Worm (Caenorhabditis elegans) whole organism, mixed stage, embryonic: ENCODE results near the gene F22H10.2.

Source experiments
- M03D4.4 ChIP-seq: sonication (generic microtip); optimal IDR thresholded peaks from 2 replicates; lab custom pipeline; 2017; ENCODE audit warnings: mild to moderate bottlenecking, missing genetic modification characterization, missing compliant biosample characterization
- bed-3 ChIP-seq: fragments of 200-800 bp; sonication (Bioruptor generic); optimal IDR thresholded peaks from 3 replicates; lab custom pipeline; 2018; ENCODE audit warnings: mild to moderate bottlenecking, missing genetic modification characterization, moderate library complexity, missing compliant biosample characterization
- blmp-1 ChIP-seq: fragments of 150-350 bp; optimal IDR thresholded peaks from 2 replicates; lab custom pipeline; 2014; ENCODE audit warnings: missing biosample characterization, missing genetic modification characterization
- ceh-39 ChIP-seq: fragments of 150-350 bp; optimal IDR thresholded peaks from 2 replicates; lab custom pipeline; 2014; ENCODE audit warnings: missing biosample characterization, missing genetic modification characterization
- ceh-43 ChIP-seq: fragments of 200-800 bp; sonication (Bioruptor generic); optimal IDR thresholded peaks from 2 replicates; lab custom pipeline; 2018; ENCODE audit warnings: mild to moderate bottlenecking, missing genetic modification characterization, moderate library complexity, missing compliant biosample characterization
- ceh-83 ChIP-seq: fragments of 200-800 bp; sonication (Bioruptor generic); optimal IDR thresholded peaks from 2 replicates; lab custom pipeline; 2018; ENCODE audit warnings: mild to moderate bottlenecking, missing genetic modification characterization, missing compliant biosample characterization
- ces-1 ChIP-seq: fragments of 150-350 bp; optimal IDR thresholded peaks from 2 replicates; lab custom pipeline; 2014; ENCODE audit warnings: missing biosample characterization, missing genetic modification reagents, missing genetic modification characterization
- cnd-1 ChIP-seq: fragments of 200-800 bp; sonication (Bioruptor generic); optimal IDR thresholded peaks from 2 replicates; lab custom pipeline; 2018; ENCODE audit warnings: mild to moderate bottlenecking, missing genetic modification characterization, missing compliant biosample characterization
- drap-1 ChIP-seq: fragments of 200-800 bp; sonication (Bioruptor generic); optimal IDR thresholded peaks from 3 replicates; lab custom pipeline; 2018; ENCODE audit warnings: mild to moderate bottlenecking, missing genetic modification characterization, missing compliant biosample characterization
- elt-1 ChIP-seq: sonication (generic microtip); optimal IDR thresholded peaks from 2 replicates; lab custom pipeline; 2017; ENCODE audit warnings: missing genetic modification characterization, mild to moderate bottlenecking, missing compliant biosample characterization, antibody characterized with exemption, moderate library complexity, borderline replicate concordance; ENCODE audit not compliant: insufficient read depth
- elt-3 ChIP-seq: fragments of 150-350 bp; optimal IDR thresholded peaks from 2 replicates; lab custom pipeline; 2014; ENCODE audit warnings: missing biosample characterization, missing genetic modification characterization
- ham-2 ChIP-seq: fragments of 200-800 bp; sonication (Bioruptor generic); optimal IDR thresholded peaks from 2 replicates; lab custom pipeline; 2018; ENCODE audit warnings: mild to moderate bottlenecking, missing genetic modification characterization, missing compliant biosample characterization
- hlh-1 ChIP-seq: fragments of 150-350 bp; optimal IDR thresholded peaks from 2 replicates; lab custom pipeline; 2014; ENCODE audit warnings: missing biosample characterization, missing genetic modification reagents, missing genetic modification characterization
- lin-32 ChIP-seq: fragments of 200-800 bp; sonication (Bioruptor generic); optimal IDR thresholded peaks from 2 replicates; lab custom pipeline; 2018; ENCODE audit warnings: mild to moderate bottlenecking, missing genetic modification characterization, missing compliant biosample characterization
- lsy-2 ChIP-seq: fragments of 150-350 bp; optimal IDR thresholded peaks from 2 replicates; lab custom pipeline; 2014; ENCODE audit warnings: missing biosample characterization, missing genetic modification characterization
- mab-5 ChIP-seq: fragments of 150-350 bp; optimal IDR thresholded peaks from 2 replicates; lab custom pipeline; 2014; ENCODE audit warnings: missing biosample characterization, missing genetic modification characterization
- mep-1 ChIP-seq: fragments of 150-350 bp; optimal IDR thresholded peaks from 2 replicates; lab custom pipeline; 2017; ENCODE audit warnings: missing biosample characterization, missing genetic modification reagents, missing genetic modification characterization, inconsistent platforms
- nhr-12 ChIP-seq: fragments of 150-350 bp; optimal IDR thresholded peaks from 2 replicates; lab custom pipeline; 2014; ENCODE audit warnings: missing biosample characterization, missing genetic modification characterization
- nhr-2 ChIP-seq: fragments of 150-350 bp; optimal IDR thresholded peaks from 2 replicates; lab custom pipeline; 2014; ENCODE audit warnings: missing biosample characterization, missing genetic modification characterization
- nhr-237 ChIP-seq: fragments of 150-350 bp; optimal IDR thresholded peaks from 2 replicates; lab custom pipeline; 2014; ENCODE audit warnings: missing biosample characterization, missing genetic modification characterization
- nhr-28 ChIP-seq: fragments of 150-350 bp; optimal IDR thresholded peaks from 2 replicates; lab custom pipeline; 2014; ENCODE audit warnings: missing biosample characterization, missing genetic modification characterization
- pha-4 ChIP-seq: fragments of 150-350 bp; optimal IDR thresholded peaks from 2 replicates; lab custom pipeline; 2018; ENCODE audit warnings: missing biosample characterization, missing genetic modification reagents, missing genetic modification characterization
- sem-2 ChIP-seq: fragments of 200-800 bp; sonication (Bioruptor generic); optimal IDR thresholded peaks from 2 replicates; lab custom pipeline; 2018; ENCODE audit warnings: mild to moderate bottlenecking, missing genetic modification characterization, missing compliant biosample characterization
- snpc-4 ChIP-seq: fragments of 150-350 bp; optimal IDR thresholded peaks from 2 replicates; lab custom pipeline; 2014; ENCODE audit warnings: missing biosample characterization, missing genetic modification characterization
- sptf-1 ChIP-seq: sonication (generic microtip); optimal IDR thresholded peaks from 2 replicates; lab custom pipeline; 2017; ENCODE audit warnings: mild to moderate bottlenecking, missing genetic modification characterization, moderate library complexity, missing compliant biosample characterization
- unc-120 ChIP-seq: sonication (generic microtip); optimal IDR thresholded peaks from 2 replicates; lab custom pipeline; 2017; ENCODE audit warnings: missing genetic modification characterization, missing compliant biosample characterization; ENCODE audit not compliant: poor library complexity, severe bottlenecking
- unc-62 ChIP-seq: fragments of 150-350 bp; optimal IDR thresholded peaks from 2 replicates; lab custom pipeline; 2014; ENCODE audit warnings: missing biosample characterization, missing genetic modification reagents, missing genetic modification characterization
- zip-8 ChIP-seq: fragments of 150-350 bp; optimal IDR thresholded peaks from 2 replicates; lab custom pipeline; 2014; ENCODE audit warnings: missing biosample characterization, missing genetic modification characterization
- ztf-11 ChIP-seq: fragments of 150-350 bp; optimal IDR thresholded peaks from 2 replicates; lab custom pipeline; 2014; ENCODE audit warnings: missing biosample characterization, missing genetic modification characterization

The F22H10.2 gene

DNA sequence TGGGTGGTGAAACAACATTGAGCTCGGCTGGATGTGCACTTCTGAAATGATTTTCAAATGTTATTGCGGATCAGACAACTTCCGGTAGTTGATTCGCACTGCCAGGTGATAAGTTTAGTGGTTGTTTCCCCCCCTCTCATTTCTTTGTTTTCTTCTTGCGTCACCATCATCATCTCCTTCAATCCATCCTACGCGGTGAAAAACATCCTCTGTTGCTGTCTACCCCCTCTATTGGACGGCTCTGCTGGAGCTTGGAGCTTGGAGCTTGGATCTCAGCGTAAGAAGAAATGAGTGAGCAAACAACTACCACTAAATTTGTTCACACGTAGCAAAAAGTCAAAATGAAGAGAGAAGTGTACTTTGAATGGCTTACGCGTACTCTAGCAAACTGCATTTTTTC is 37.7 kb upstream of the F22H10.2 start:
- TF ChIP-seq M03D4.4 = no peak

ce11 chrX:16643246-16643645 is 36.1 kb upstream of the F22H10.2 start:
- TF ChIP-seq ceh-43 (no peak), nhr-2 (tag; lab: Kevin White, UChicago) (no peak)

ce11 chrX:16644889-16645288 is 34.5 kb upstream of the F22H10.2 start:
- TF ChIP-seq lsy-2 (tag; lab: Kevin White, UChicago) = no peak
- no peak for TF ChIP-seq drap-1 (GFP tag; lab: Kevin White, UChicago)
- TF ChIP-seq hlh-1 (tag; lab: Kevin White, UChicago) = no peak
- TF ChIP-seq zip-8 = no peak
- no peak for TF ChIP-seq nhr-2 (tag; lab: Kevin White, UChicago)
- no peak for TF ChIP-seq ztf-11
- no peak for TF ChIP-seq unc-120 (tag; lab: Kevin White, UChicago)
- TF ChIP-seq lin-32 (GFP tag; lab: Kevin White, UChicago) = no peak
- no peak for TF ChIP-seq M03D4.4
- TF ChIP-seq nhr-12 (tag; lab: Kevin White, UChicago) = no peak
- TF ChIP-seq sptf-1 (tag; lab: Kevin White, UChicago) = no peak
- TF ChIP-seq ham-2 (GFP tag; lab: Kevin White, UChicago) = no peak
- TF ChIP-seq elt-3 (tag; lab: Kevin White, UChicago) = no peak
- TF ChIP-seq ces-1 (GFP tag; lab: Kevin White, UChicago) = no peak
- no peak for TF ChIP-seq nhr-237 (tag; lab: Kevin White, UChicago)

ce11 chrX:16647222-16647621 is 32.1 kb upstream of the F22H10.2 start:
- TF ChIP-seq ces-1 (GFP tag; lab: Kevin White, UChicago) = no peak
- no peak for TF ChIP-seq cnd-1 (tag; lab: Kevin White, UChicago)
- TF ChIP-seq mab-5 = no peak
- TF ChIP-seq sptf-1 (tag; lab: Kevin White, UChicago) = no peak

DNA sequence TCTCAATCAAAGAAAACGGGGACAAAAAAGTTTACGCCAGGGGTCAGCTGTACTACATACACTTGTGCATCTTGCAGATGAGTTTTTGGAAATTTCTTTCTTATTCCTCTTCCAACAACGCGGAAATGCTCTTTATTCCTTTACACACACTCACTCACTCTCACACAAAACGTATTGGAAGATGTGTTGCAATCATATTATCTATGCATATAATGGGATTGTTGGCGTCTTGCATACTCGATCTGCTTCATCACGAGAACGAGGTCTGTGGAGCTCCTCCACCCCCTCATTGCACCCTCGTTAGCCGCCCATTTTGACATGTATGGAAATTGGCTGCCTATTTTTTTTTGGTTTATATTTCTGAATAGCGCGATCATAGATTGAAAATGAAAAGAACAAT is 30.6 kb upstream of the F22H10.2 start:
- TF ChIP-seq lsy-2 (tag; lab: Kevin White, UChicago) (no peak), ces-1 (GFP tag; lab: Kevin White, UChicago) (peak; percentile 80), nhr-237 (tag; lab: Kevin White, UChicago) (no peak)

DNA sequence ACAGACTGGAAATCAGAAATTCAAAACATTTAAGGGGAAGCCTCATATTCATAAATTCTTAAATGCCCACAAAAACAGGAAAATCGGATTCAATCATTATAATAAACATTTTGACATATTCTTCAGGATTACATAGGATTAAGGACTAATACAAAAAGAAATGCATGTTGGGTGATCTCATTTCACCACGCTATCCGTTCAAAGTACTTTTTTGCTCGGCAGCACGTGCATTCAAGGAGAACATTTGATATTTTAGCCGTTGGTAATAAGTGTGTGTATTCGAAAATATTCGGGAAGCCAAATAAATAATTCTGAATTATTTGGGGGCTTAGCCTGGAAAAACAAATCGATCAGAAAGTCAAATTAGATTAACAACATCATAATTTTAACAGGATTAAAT is 28.7 kb upstream of the F22H10.2 start:
- TF ChIP-seq ceh-83 (no peak), ces-1 (GFP tag; lab: Kevin White, UChicago) (no peak), drap-1 (GFP tag; lab: Kevin White, UChicago) (no peak), lsy-2 (tag; lab: Kevin White, UChicago) (no peak), ztf-11 (no peak), M03D4.4 (no peak), cnd-1 (tag; lab: Kevin White, UChicago) (no peak), nhr-12 (tag; lab: Kevin White, UChicago) (no peak), nhr-28 (no peak), hlh-1 (tag; lab: Kevin White, UChicago) (no peak), sem-2 (no peak), snpc-4 (tag; lab: Kevin White, UChicago) (no peak), mab-5 (no peak), elt-1 (tag; lab: Kevin White, UChicago) (no peak), bed-3 (GFP tag; lab: Kevin White, UChicago) (no peak), blmp-1 (no peak), zip-8 (no peak), ham-2 (GFP tag; lab: Kevin White, UChicago) (no peak), unc-62 (GFP tag; lab: Kevin White, UChicago) (no peak)

DNA sequence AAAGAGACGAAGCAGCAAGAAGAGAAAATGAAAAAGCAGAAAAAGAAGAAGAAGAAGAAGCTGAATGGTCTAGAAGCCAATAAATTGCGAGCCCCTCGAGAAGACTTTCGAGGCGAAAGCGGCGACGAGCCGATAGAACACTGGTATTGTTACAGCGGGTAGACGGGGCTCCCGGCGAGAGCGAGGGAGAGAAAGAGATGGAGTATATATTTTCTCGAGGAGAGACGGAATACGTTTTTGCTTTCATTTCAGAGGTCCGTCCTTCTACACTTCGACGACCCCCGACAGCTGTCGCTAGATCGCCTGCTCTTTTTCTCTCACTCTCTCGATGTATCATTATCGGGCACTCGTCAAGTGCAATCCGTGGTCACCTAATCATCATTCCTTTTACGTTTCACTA is 24.1 kb upstream of the F22H10.2 start:
- peak; percentile 69 for TF ChIP-seq unc-120 (tag; lab: Kevin White, UChicago)
- no peak for TF ChIP-seq blmp-1
- no peak for TF ChIP-seq ceh-39 (tag; lab: Kevin White, UChicago)
- TF ChIP-seq unc-62 (GFP tag; lab: Kevin White, UChicago) = peak; percentile 50
- TF ChIP-seq ceh-83 = no peak
- peak; percentile 95 for TF ChIP-seq hlh-1 (tag; lab: Kevin White, UChicago)
- no peak for TF ChIP-seq mep-1 (tag; lab: Kevin White, UChicago)
- TF ChIP-seq pha-4 (tag; lab: Kevin White, UChicago) = no peak
- no peak for TF ChIP-seq elt-1 (tag; lab: Kevin White, UChicago)
- TF ChIP-seq M03D4.4 = no peak
